Fruit fly (Drosophila melanogaster): Measurements from ENCODE around the gene Etl1.

Gene Etl1

dm6 chr2L:9919949-9920348 is 7.5 kb upstream of the Etl1 start, which contains the start of gene CG4594:
Gene CG4594 (plus strand): TSS chr2L:9920160.
- no peak for TF ChIP-seq Abd-B (GFP tag; optimal IDR thresholded peaks at IDR 0.05)
- TF ChIP-seq CrebA (GFP tag; optimal IDR thresholded peaks at IDR 0.05; ENCODE audit: borderline replicate concordance): no peak
- no peak for TF ChIP-seq dl (GFP tag; optimal IDR thresholded peaks at IDR 0.05; ENCODE audit: insufficient read depth in 1 of 2, partially characterized antibody in 2 of 2)
- TF ChIP-seq Hr83 (GFP tag; optimal IDR thresholded peaks at IDR 0.05; ENCODE audit: poor library complexity, severe bottlenecking): no peak
- TF ChIP-seq usp (GFP tag; optimal IDR thresholded peaks at IDR 0.05): no peak
- peak; percentile 41 for TF ChIP-seq sage (GFP tag; optimal IDR thresholded peaks at IDR 0.05)
- TF ChIP-seq HLH106 (tag; optimal IDR thresholded peaks at IDR 0.05): no peak
- TF ChIP-seq N (GFP tag; optimal IDR thresholded peaks at IDR 0.05): no peak
- TF ChIP-seq CG32264 (GFP tag; optimal IDR thresholded peaks at IDR 0.05): no peak

dm6 chr2L:9919218-9919617 is 6.8 kb upstream of the Etl1 start:
- TF ChIP-seq brk (GFP tag; optimal IDR thresholded peaks at IDR 0.05) (no peak), Mio (GFP tag; optimal IDR thresholded peaks at IDR 0.05) (no peak), dsf (GFP tag; optimal IDR thresholded peaks at IDR 0.05; ENCODE audit: borderline replicate concordance) (no peak), Myc (optimal IDR thresholded peaks at IDR 0.05) (no peak)

DNA sequence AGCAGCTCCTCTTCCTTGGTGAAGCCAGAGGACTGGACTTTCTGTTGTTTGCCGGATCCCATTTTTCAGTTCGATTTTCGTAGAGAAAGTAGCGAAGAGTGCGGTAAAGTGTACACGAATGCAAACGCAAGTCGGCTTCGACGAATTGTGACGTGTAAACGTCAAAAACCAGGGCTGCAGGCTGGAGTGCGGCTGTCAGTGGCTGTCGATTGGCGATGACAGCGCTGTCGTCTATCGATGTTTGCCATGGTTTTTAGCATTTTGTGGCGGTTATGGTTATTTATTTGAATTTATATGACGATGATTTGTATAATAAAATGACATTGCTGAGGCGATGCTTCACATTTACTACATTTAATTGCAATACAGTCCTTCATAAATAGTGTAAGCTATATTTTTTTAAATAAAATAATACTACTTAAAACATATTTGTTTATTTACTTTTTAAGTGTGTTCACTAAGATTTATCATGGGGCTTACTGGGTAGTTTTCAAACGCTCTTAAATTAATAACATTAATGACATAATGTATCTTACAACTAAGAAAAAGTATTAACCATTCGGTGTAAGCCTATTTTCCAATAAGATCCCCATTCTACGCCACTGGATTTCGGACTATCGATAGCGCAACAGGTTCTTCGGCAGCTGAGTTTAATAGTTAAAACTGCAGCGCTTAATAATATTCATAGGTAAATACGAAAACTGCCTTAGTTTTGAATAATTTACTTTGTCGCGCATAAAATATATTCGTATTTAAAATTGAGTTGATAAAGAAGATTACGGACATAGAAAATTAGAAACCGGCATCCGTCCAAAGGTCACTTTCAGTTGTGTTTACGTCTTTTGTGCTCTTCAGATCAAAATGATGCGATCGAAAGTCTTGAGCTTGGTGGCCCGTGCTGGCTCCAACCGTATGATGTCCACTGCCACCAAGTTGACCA is 5.9 kb upstream of the Etl1 start, which contains the start of the genes CG5885 and CG4598:
Gene CG5885, minus strand, starts transcription at position 311 of the 940 bp plus-strand sequence.
Gene CG4598, plus strand, starts transcription at position 599 of the 940 bp plus-strand sequence.
- TF ChIP-seq psq (GFP tag; optimal IDR thresholded peaks at IDR 0.05): peak; percentile 61
- peak; percentile 56 for TF ChIP-seq sage (GFP tag; optimal IDR thresholded peaks at IDR 0.05)
- peak; percentile 55 for TF ChIP-seq br (GFP tag; optimal IDR thresholded peaks at IDR 0.05)
- peak; percentile 97 for TF ChIP-seq CrebA (GFP tag; optimal IDR thresholded peaks at IDR 0.05; ENCODE audit: borderline replicate concordance)
- TF ChIP-seq Hnf4 (GFP tag; optimal IDR thresholded peaks at IDR 0.05): peak; percentile 86
- TF ChIP-seq woc (GFP tag; optimal IDR thresholded peaks at IDR 0.05): peak; percentile 36
- peak; percentile 28 for TF ChIP-seq dsf (GFP tag; optimal IDR thresholded peaks at IDR 0.05; ENCODE audit: borderline replicate concordance)
- TF ChIP-seq ey (GFP tag; optimal IDR thresholded peaks at IDR 0.05): peak; percentile 57
- no peak for TF ChIP-seq Hr78 (GFP tag; optimal IDR thresholded peaks at IDR 0.05)
- no peak for TF ChIP-seq GATAd (GFP tag; optimal IDR thresholded peaks at IDR 0.05)
- peak; percentile 79 for TF ChIP-seq fru (GFP tag; optimal IDR thresholded peaks at IDR 0.05)
- peak; percentile 56 for TF ChIP-seq Hr83 (GFP tag; optimal IDR thresholded peaks at IDR 0.05; ENCODE audit: poor library complexity, severe bottlenecking)
- TF ChIP-seq foxo (GFP tag; optimal IDR thresholded peaks at IDR 0.05): peak in 1 of 2 experiments; percentile 83
- peak; percentile 61 for TF ChIP-seq rgr (GFP tag; optimal IDR thresholded peaks at IDR 0.05)
- TF ChIP-seq lola (GFP tag; optimal IDR thresholded peaks at IDR 0.05): no peak
- peak; percentile 68 for TF ChIP-seq Sp1 (GFP tag; optimal IDR thresholded peaks at IDR 0.05)
- peak; percentile 70 for TF ChIP-seq h (GFP tag; optimal IDR thresholded peaks at IDR 0.05)
- no peak for TF ChIP-seq tai (GFP tag; optimal IDR thresholded peaks at IDR 0.05)
- peak; percentile 75 for TF ChIP-seq OdsH (GFP tag; optimal IDR thresholded peaks at IDR 0.05)
- peak; percentile 47 for TF ChIP-seq sv (GFP tag; optimal IDR thresholded peaks at IDR 0.05)
- peak; percentile 70 for TF ChIP-seq Jra (GFP tag; optimal IDR thresholded peaks at IDR 0.05)
- TF ChIP-seq Abd-B (GFP tag; optimal IDR thresholded peaks at IDR 0.05): no peak
- peak; percentile 31 for TF ChIP-seq CG9705 (GFP tag; optimal IDR thresholded peaks at IDR 0.05)
- peak in 1 of 2 experiments; percentile 5 for TF ChIP-seq dl (GFP tag; optimal IDR thresholded peaks at IDR 0.05; ENCODE audit: insufficient read depth in 1 of 2, partially characterized antibody in 2 of 2)
- TF ChIP-seq HLH106 (tag; optimal IDR thresholded peaks at IDR 0.05): peak; percentile 68
- no peak for TF ChIP-seq Mio (GFP tag; optimal IDR thresholded peaks at IDR 0.05)
- TF ChIP-seq Dif (GFP tag; optimal IDR thresholded peaks at IDR 0.05; ENCODE audit: partially characterized antibody): peak; percentile 45
- peak; percentile 19 for TF ChIP-seq dmrt93B (GFP tag; optimal IDR thresholded peaks at IDR 0.05)

All from whole organism, wandering third instar larva.